Worm (Caenorhabditis elegans) whole organism, young adult: ENCODE measurements around the gene B0280.7.

ENCODE experiments used
- B0019.2 ChIP-seq: fragments of 200-800 bp; sonication (Bioruptor generic); conservative IDR thresholded peaks from 2 replicates; pipeline ENCODE4 v1.3.6; 2022; ENCODE audit warnings: missing genetic modification reagents, missing genetic modification characterization, missing compliant biosample characterization
- B0035.1 ChIP-seq: sonication (generic microtip); optimal IDR thresholded peaks from 2 replicates; lab custom pipeline; 2016; ENCODE audit warnings: missing genetic modification characterization, mild to moderate bottlenecking, missing compliant biosample characterization, missing genotype, missing genetic modification reagents
- B0336.3 ChIP-seq: fragments of 200-800 bp; sonication (Bioruptor generic); IDR thresholded peaks from 2 replicates; pipeline ENCODE4 v1.3.6; 2022; ENCODE audit warnings: missing genetic modification characterization, missing compliant biosample characterization
- C17E4.6 ChIP-seq: fragments of 200-800 bp; sonication (Bioruptor generic); IDR thresholded peaks from 2 replicates; pipeline ENCODE4 v1.3.6; 2022; ENCODE audit warnings: missing genetic modification reagents, missing genetic modification characterization, missing compliant biosample characterization
- D2030.7 ChIP-seq: fragments of 200-800 bp; sonication (Bioruptor generic); IDR thresholded peaks from 2 replicates; pipeline ENCODE4 v1.3.6; 2022; ENCODE audit warnings: missing genetic modification reagents, missing genetic modification characterization, missing compliant biosample characterization
- F22D6.2 ChIP-seq: sonication (generic microtip); optimal IDR thresholded peaks from 2 replicates; lab custom pipeline; 2016; ENCODE audit warnings: mild to moderate bottlenecking, missing genetic modification characterization, missing compliant biosample characterization
- F33H1.4 ChIP-seq: fragments of 200-800 bp; sonication (Bioruptor generic); IDR thresholded peaks from 2 replicates; pipeline ENCODE4 v1.3.6; 2022; ENCODE audit warnings: missing genetic modification reagents, missing genetic modification characterization, missing compliant biosample characterization
- F39B2.1 ChIP-seq: fragments of 200-800 bp; sonication (Bioruptor generic); IDR thresholded peaks from 2 replicates; pipeline ENCODE4 v1.3.6; 2022; ENCODE audit warnings: missing genetic modification reagents, missing genetic modification characterization, missing compliant biosample characterization
- F55B11.4 ChIP-seq: sonication (generic microtip); optimal IDR thresholded peaks from 2 replicates; lab custom pipeline; 2016; ENCODE audit warnings: missing compliant biosample characterization, missing genetic modification characterization, borderline replicate concordance; ENCODE audit not compliant: insufficient read depth
- F57A8.1 ChIP-seq: fragments of 200-800 bp; sonication (Bioruptor generic); optimal IDR thresholded peaks from 2 replicates; lab custom pipeline; 2018; ENCODE audit warnings: mild to moderate bottlenecking, missing genetic modification characterization, moderate library complexity, missing compliant biosample characterization
- K11D2.4 ChIP-seq: fragments of 200-800 bp; sonication (Bioruptor generic); IDR thresholded peaks from 2 replicates; pipeline ENCODE4 v1.3.6; 2022; ENCODE audit warnings: missing genetic modification reagents, missing genetic modification characterization, missing compliant biosample characterization
- K12H6.12 ChIP-seq: fragments of 200-800 bp; sonication (Bioruptor generic); optimal IDR thresholded peaks from 2 replicates; lab custom pipeline; 2018; ENCODE audit warnings: mild to moderate bottlenecking, missing genetic modification characterization, missing compliant biosample characterization
- Y53F4B.3 ChIP-seq: fragments of 200-800 bp; sonication (Bioruptor generic); IDR thresholded peaks from 2 replicates; pipeline ENCODE4 v1.3.6; 2022; ENCODE audit warnings: missing genetic modification reagents, missing genetic modification characterization, missing compliant biosample characterization
- Y79H2A.3 ChIP-seq: fragments of 200-800 bp; sonication (Bioruptor generic); conservative IDR thresholded peaks from 2 replicates; pipeline ENCODE4 v1.3.6; 2022; ENCODE audit warnings: missing genetic modification reagents, missing genetic modification characterization, missing compliant biosample characterization
- ama-1 ChIP-seq, 3 experiments: fragments of 150-350 bp in 1 of 3; sonication (generic microtip) in 2 of 3; optimal IDR thresholded peaks; 2 replicates each; lab custom pipeline; 2014 to 2018; ENCODE audit warnings: missing biosample characterization in 2 of 3, missing genetic modification characterization in 2 of 3, missing genetic modification reagents in 2 of 3
- aptf-2 ChIP-seq: fragments of 200-800 bp; sonication (Bioruptor generic); conservative IDR thresholded peaks from 2 replicates; pipeline ENCODE4 v1.3.6; 2022; ENCODE audit warnings: missing genetic modification reagents, missing genetic modification characterization, missing compliant biosample characterization
- atf-7 ChIP-seq: sonication (generic microtip); optimal IDR thresholded peaks from 2 replicates; lab custom pipeline; 2017; ENCODE audit warnings: mild to moderate bottlenecking, missing genetic modification characterization, missing compliant biosample characterization
- ccch-3 ChIP-seq: fragments of 200-800 bp; sonication (Bioruptor generic); optimal IDR thresholded peaks from 2 replicates; lab custom pipeline; 2018; ENCODE audit warnings: mild to moderate bottlenecking, missing genetic modification characterization, missing compliant biosample characterization
- ceh-100 ChIP-seq: fragments of 200-800 bp; sonication (Bioruptor generic); IDR thresholded peaks from 2 replicates; pipeline ENCODE4 v1.3.6; 2022; ENCODE audit warnings: missing genetic modification reagents, missing genetic modification characterization, missing compliant biosample characterization
- ceh-40 ChIP-seq: fragments of 200-800 bp; sonication (Bioruptor generic); IDR thresholded peaks from 2 replicates; pipeline ENCODE4 v1.3.6; 2022; ENCODE audit warnings: missing genetic modification characterization, missing compliant biosample characterization
- chd-7 ChIP-seq: sonication (generic microtip); optimal IDR thresholded peaks from 2 replicates; lab custom pipeline; 2016; ENCODE audit warnings: mild to moderate bottlenecking, missing genetic modification characterization, moderate library complexity, missing compliant biosample characterization
- dpl-1 ChIP-seq: fragments of 150-350 bp; optimal IDR thresholded peaks from 2 replicates; lab custom pipeline; 2014; ENCODE audit warnings: missing biosample characterization, missing genetic modification reagents, missing genetic modification characterization
- ets-4 ChIP-seq: fragments of 200-800 bp; sonication (Bioruptor generic); optimal IDR thresholded peaks from 2 replicates; lab custom pipeline; 2018; ENCODE audit warnings: mild to moderate bottlenecking, missing genetic modification characterization, missing compliant biosample characterization
- fkh-3 ChIP-seq: sonication (generic microtip); optimal IDR thresholded peaks from 2 replicates; lab custom pipeline; 2016; ENCODE audit warnings: mild to moderate bottlenecking, missing genetic modification characterization, missing compliant biosample characterization
- hlh-26 ChIP-seq: fragments of 200-800 bp; sonication (Bioruptor generic); conservative IDR thresholded peaks from 2 replicates; pipeline ENCODE4 v1.3.6; 2022; ENCODE audit warnings: missing genetic modification reagents, missing genetic modification characterization, missing compliant biosample characterization
- lag-1 ChIP-seq: fragments of 200-800 bp; sonication (Bioruptor generic); IDR thresholded peaks from 2 replicates; pipeline ENCODE4 v1.3.6; 2022; ENCODE audit warnings: missing genetic modification reagents, missing genetic modification characterization, missing compliant biosample characterization
- let-607 ChIP-seq, 2 experiments: fragments of 200-800 bp in 1 of 2; sonication (Bioruptor generic) in 1 of 2; sonication (generic microtip) in 1 of 2; optimal IDR thresholded peaks; 2 replicates each; lab custom pipeline; 2016 to 2018; ENCODE audit warnings: mild to moderate bottlenecking in 2 of 2, missing compliant biosample characterization in 2 of 2, missing genetic modification characterization in 2 of 2, moderate library complexity in 2 of 2, missing genotype in 1 of 2
- lin-26 ChIP-seq: fragments of 200-800 bp; sonication (Bioruptor generic); IDR thresholded peaks from 2 replicates; pipeline ENCODE4 v1.3.6; 2022; ENCODE audit warnings: missing genetic modification reagents, missing genetic modification characterization, missing compliant biosample characterization
- lin-40 ChIP-seq: sonication (generic microtip); optimal IDR thresholded peaks from 2 replicates; lab custom pipeline; 2016; ENCODE audit warnings: missing genetic modification characterization, mild to moderate bottlenecking, missing compliant biosample characterization, missing genotype, missing genetic modification reagents
- madf-10 ChIP-seq: sonication (generic microtip); optimal IDR thresholded peaks from 2 replicates; lab custom pipeline; 2016; ENCODE audit warnings: mild to moderate bottlenecking, missing genetic modification characterization, missing compliant biosample characterization
- madf-6 ChIP-seq: fragments of 200-800 bp; sonication (Bioruptor generic); IDR thresholded peaks from 2 replicates; pipeline ENCODE4 v1.3.6; 2022; ENCODE audit warnings: missing genetic modification reagents, missing genetic modification characterization, missing compliant biosample characterization
- mes-4 ChIP-seq: sonication (generic microtip); optimal IDR thresholded peaks from 2 replicates; lab custom pipeline; 2016; ENCODE audit warnings: missing genotype, missing genetic modification characterization, missing compliant biosample characterization
- nfyb-1 ChIP-seq: fragments of 200-800 bp; sonication (Bioruptor generic); IDR thresholded peaks from 2 replicates; pipeline ENCODE4 v1.3.6; 2022; ENCODE audit warnings: missing genetic modification reagents, missing genetic modification characterization, missing compliant biosample characterization
- nhr-120 ChIP-seq: fragments of 200-800 bp; sonication (Bioruptor generic); IDR thresholded peaks from 2 replicates; pipeline ENCODE4 v1.3.6; 2022; ENCODE audit warnings: missing genetic modification characterization, missing compliant biosample characterization
- nhr-179 ChIP-seq: sonication (generic microtip); optimal IDR thresholded peaks from 2 replicates; lab custom pipeline; 2016; ENCODE audit warnings: mild to moderate bottlenecking, missing genetic modification characterization, missing compliant biosample characterization
- nhr-27 ChIP-seq: fragments of 200-800 bp; sonication (Bioruptor generic); optimal IDR thresholded peaks from 2 replicates; lab custom pipeline; 2018; ENCODE audit warnings: mild to moderate bottlenecking, missing genetic modification characterization, moderate library complexity, missing compliant biosample characterization
- nhr-80 ChIP-seq: sonication (generic microtip); optimal IDR thresholded peaks from 2 replicates; lab custom pipeline; 2016; ENCODE audit warnings: missing genetic modification characterization, missing compliant biosample characterization
- nhr-90 ChIP-seq: sonication (generic microtip); optimal IDR thresholded peaks from 2 replicates; lab custom pipeline; 2016; ENCODE audit warnings: missing genotype, mild to moderate bottlenecking, missing genetic modification characterization, missing compliant biosample characterization
- pha-4 ChIP-seq: fragments of 150-350 bp; sonication (generic microtip); optimal IDR thresholded peaks from 2 replicates; lab custom pipeline; 2014; ENCODE audit warnings: missing biosample characterization, missing genetic modification reagents, missing genetic modification characterization
- rcor-1 ChIP-seq: fragments of 200-800 bp; sonication (Bioruptor generic); IDR thresholded peaks from 2 replicates; pipeline ENCODE4 v1.3.6; 2022; ENCODE audit warnings: missing genetic modification reagents, missing genetic modification characterization, missing compliant biosample characterization
- rec-8 ChIP-seq, 2 experiments: sonication (generic microtip); optimal IDR thresholded peaks; 2 replicates each; lab custom pipeline; 2016; ENCODE audit warnings: mild to moderate bottlenecking in 2 of 2, missing genetic modification characterization in 2 of 2, missing genetic modification reagents in 2 of 2, missing genotype in 2 of 2, missing biosample characterization in 1 of 2, missing compliant biosample characterization in 1 of 2, moderate library complexity in 1 of 2
- snpc-1.1 ChIP-seq: sonication (generic microtip); optimal IDR thresholded peaks from 2 replicates; lab custom pipeline; 2017; ENCODE audit warnings: missing genetic modification characterization, mild to moderate bottlenecking, missing compliant biosample characterization, antibody characterized with exemption, moderate library complexity, missing genotype, missing genetic modification reagents; ENCODE audit not compliant: insufficient read depth
- snpc-3.4 ChIP-seq: sonication (generic microtip); optimal IDR thresholded peaks from 2 replicates; lab custom pipeline; 2017; ENCODE audit warnings: missing genetic modification characterization, mild to moderate bottlenecking, missing compliant biosample characterization, antibody characterized with exemption, moderate library complexity, missing genotype, missing genetic modification reagents
- tbx-9 ChIP-seq: sonication (generic microtip); optimal IDR thresholded peaks from 2 replicates; lab custom pipeline; 2016; ENCODE audit warnings: borderline replicate concordance, missing genetic modification characterization, inconsistent platforms, missing compliant biosample characterization
- unc-62 ChIP-seq: fragments of 150-350 bp; optimal IDR thresholded peaks from 2 replicates; lab custom pipeline; 2014; ENCODE audit warnings: missing biosample characterization, missing genetic modification reagents, missing genetic modification characterization
- ztf-26 ChIP-seq: sonication (generic microtip); optimal IDR thresholded peaks from 2 replicates; lab custom pipeline; 2017; ENCODE audit warnings: missing genetic modification characterization, missing compliant biosample characterization

Gene B0280.7

ce11 chrIII:7144749-7145148 lies 33.1 kb upstream of the B0280.7 start, which contains the start of gene glr-2:
Gene glr-2, minus strand, starts transcription at chrIII:7144959.
- no peak for TF ChIP-seq lin-40 (tag; lab: Kevin White, UChicago)
- no peak for TF ChIP-seq atf-7
- TF ChIP-seq ztf-26 (tag; lab: Kevin White, UChicago), result no peak
- TF ChIP-seq, all 124 proteins: peak for 0

- no peak for TF ChIP-seq ets-4 (GFP tag; lab: Kevin White, UChicago)
- TF ChIP-seq nhr-27 (tag; lab: Kevin White, UChicago), result no peak
- peak; percentile 98 for TF ChIP-seq snpc-1.1 (tag; lab: Kevin White, UChicago)
- no peak for TF ChIP-seq Y79H2A.3 (GFP tag; lab: Robert Waterston, UW)
- TF ChIP-seq nhr-90 (tag; lab: Kevin White, UChicago), result no peak
- TF ChIP-seq K11D2.4 (GFP tag; lab: Robert Waterston, UW), result no peak
- TF ChIP-seq Y53F4B.3 (GFP tag; lab: Robert Waterston, UW), result 0 out of 2 replicates have a peak, but pooled peaks have one; percentile 4
- TF ChIP-seq C17E4.6 (GFP tag; lab: Robert Waterston, UW), result peak; percentile 60
- TF ChIP-seq fkh-3 (tag; lab: Kevin White, UChicago), result no peak
- TF ChIP-seq ccch-3, result no peak
- no peak for TF ChIP-seq let-607 (tag; optimal IDR thresholded peaks at IDR 0.05; lab: Kevin White, UChicago)
- no peak for TF ChIP-seq K12H6.12 (tag; lab: Kevin White, UChicago)
- TF ChIP-seq snpc-3.4 (tag; lab: Kevin White, UChicago), result peak; percentile 95
- TF ChIP-seq ceh-40 (GFP tag; lab: Robert Waterston, UW), result 0 out of 2 replicates have a peak, but pooled peaks have one; percentile 49
- TF ChIP-seq F22D6.2 (tag; lab: Kevin White, UChicago), result no peak
- peak; percentile 83 for TF ChIP-seq nfyb-1
- TF ChIP-seq nhr-179 (tag; lab: Kevin White, UChicago), result no peak
- no peak for TF ChIP-seq chd-7 (tag; lab: Kevin White, UChicago)
- no peak for TF ChIP-seq madf-10 (tag; lab: Kevin White, UChicago)
- TF ChIP-seq pha-4 (tag; lab: Kevin White, UChicago), result no peak
- no peak for TF ChIP-seq unc-62 (GFP tag; lab: Kevin White, UChicago)
- TF ChIP-seq F57A8.1, result no peak
- no peak for TF ChIP-seq hlh-26 (GFP tag; lab: Robert Waterston, UW)
- no peak for TF ChIP-seq B0035.1
- 0 out of 2 replicates have a peak, but pooled peaks have one; percentile 61 for TF ChIP-seq F39B2.1 (GFP tag; lab: Robert Waterston, UW)
- no peak for TF ChIP-seq F55B11.4
- no peak for TF ChIP-seq nhr-80
- TF ChIP-seq aptf-2 (GFP tag; lab: Robert Waterston, UW), result no peak
- 0 out of 2 replicates have a peak, but pooled peaks have one; percentile 24 for TF ChIP-seq B0019.2
- TF ChIP-seq ama-1 (optimal IDR thresholded peaks at IDR 0.05; lab: Kevin White, UChicago), result peak; percentile 19
- peak in 1 of 2 experiments; percentile 11 for TF ChIP-seq ama-1 (GFP tag; optimal IDR thresholded peaks at IDR 0.05; lab: Kevin White, UChicago)
- TF ChIP-seq ceh-100, result no peak
- peak in 1 of 2 experiments; percentile 44 for TF ChIP-seq rec-8 (tag; optimal IDR thresholded peaks at IDR 0.05; lab: Kevin White, UChicago)
- peak; percentile 18; the same call in 1 of the 2 replicates for TF ChIP-seq lin-26 (GFP tag; lab: Robert Waterston, UW)
- peak; percentile 92 for TF ChIP-seq D2030.7 (GFP tag; lab: Robert Waterston, UW)
- no peak for TF ChIP-seq lag-1 (GFP tag; lab: Robert Waterston, UW)
- no peak for TF ChIP-seq dpl-1 (GFP tag; lab: Kevin White, UChicago)
- no peak for TF ChIP-seq tbx-9 (tag; lab: Kevin White, UChicago)
- TF ChIP-seq madf-6 (GFP tag; lab: Robert Waterston, UW), result peak; percentile 64
- peak; percentile 56 for TF ChIP-seq F33H1.4
- no peak for TF ChIP-seq mes-4 (tag; lab: Kevin White, UChicago)
- TF ChIP-seq rcor-1 (GFP tag; lab: Robert Waterston, UW), result peak; percentile 58; the same call in 1 of the 2 replicates
- TF ChIP-seq nhr-120 (GFP tag; lab: Robert Waterston, UW), result no peak
- no peak for TF ChIP-seq B0336.3 (GFP tag; lab: Robert Waterston, UW)
These were observed 30.5 kb upstream of the B0280.7 start for ce11 chrIII:7142172-7142601.
